Fruit fly (Drosophila melanogaster): Measurements from ENCODE around the gene CG43935.

CG43935 gene

DNA sequence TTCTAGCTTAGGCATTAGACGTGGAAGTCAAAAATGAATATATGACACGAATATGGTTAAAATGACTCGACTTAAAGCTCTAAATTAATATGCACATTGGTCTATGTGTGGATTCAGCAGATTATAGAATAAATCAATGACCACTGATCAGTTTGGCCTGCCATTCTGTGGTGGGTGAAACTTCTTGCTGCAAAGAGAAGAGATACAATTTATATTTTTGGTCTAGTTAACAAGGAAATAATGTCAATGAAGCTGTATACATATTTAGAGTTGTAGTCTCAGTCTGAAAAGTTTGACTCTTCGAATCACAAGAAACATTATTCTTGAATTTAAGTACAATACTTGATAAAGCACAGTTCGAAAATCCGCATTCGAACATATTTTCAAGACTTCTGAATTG, at the start of gene CG43935:
TSS of gene CG43935 (plus strand) at position 301 of the 400 bp plus-strand sequence.
- TF ChIP-seq CTCF (optimal IDR thresholded peaks at IDR 0.05): no peak
- TF ChIP-seq CG8478 (optimal IDR thresholded peaks at IDR 0.05): no peak

DNA sequence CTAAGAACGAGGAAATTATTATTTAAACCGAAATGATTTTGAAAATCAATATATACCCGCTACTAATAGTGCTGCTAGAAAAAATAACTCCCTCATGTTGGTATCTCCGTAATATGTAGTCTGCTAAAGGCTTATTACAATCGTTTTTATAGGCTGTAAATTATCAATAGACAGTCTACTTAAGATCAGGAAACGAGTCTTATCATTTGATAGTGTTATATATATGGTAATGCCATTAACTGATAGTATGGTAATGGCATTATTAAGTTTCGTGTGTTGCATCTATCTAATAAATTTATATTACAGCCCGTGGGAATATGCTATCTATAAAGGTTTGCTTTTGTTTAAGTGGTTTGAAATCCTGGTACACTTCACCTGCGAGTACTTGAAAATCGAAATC, 47.0 kb upstream of the CG43935 start, which contains the start of gene CG17192:
TSS of gene CG17192 (minus strand) at position 101 of the 400 bp plus-strand sequence.
- TF ChIP-seq CTCF (optimal IDR thresholded peaks at IDR 0.05) (no peak), CG8478 (optimal IDR thresholded peaks at IDR 0.05) (no peak)

DNA sequence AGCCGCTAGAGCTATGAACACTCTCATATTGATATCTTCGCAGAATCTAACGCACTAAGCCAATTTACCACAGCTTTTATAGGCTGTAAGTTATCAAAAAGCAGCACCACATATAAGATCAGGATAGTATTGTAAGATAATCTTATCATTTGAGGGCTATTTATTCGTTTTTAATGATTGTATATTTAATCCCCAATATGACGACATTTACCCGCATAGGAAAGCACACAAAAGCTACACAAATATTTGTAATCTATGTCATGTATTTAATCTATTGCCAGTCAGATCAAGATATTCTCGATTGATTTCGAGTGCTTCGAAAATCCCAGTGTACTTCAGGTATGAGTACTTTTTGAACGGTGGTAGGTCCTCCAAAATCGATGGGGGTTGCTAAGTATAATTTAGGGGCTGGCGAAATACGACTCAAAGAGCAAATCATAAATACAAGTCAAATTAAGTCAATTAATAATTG, 45.5 kb upstream of the CG43935 start, which contains the start of gene CG17191:
TSS of gene CG17191 (minus strand) at position 51 of the 472 bp plus-strand sequence.
- no peak for TF ChIP-seq CTCF (optimal IDR thresholded peaks at IDR 0.05)

DNA sequence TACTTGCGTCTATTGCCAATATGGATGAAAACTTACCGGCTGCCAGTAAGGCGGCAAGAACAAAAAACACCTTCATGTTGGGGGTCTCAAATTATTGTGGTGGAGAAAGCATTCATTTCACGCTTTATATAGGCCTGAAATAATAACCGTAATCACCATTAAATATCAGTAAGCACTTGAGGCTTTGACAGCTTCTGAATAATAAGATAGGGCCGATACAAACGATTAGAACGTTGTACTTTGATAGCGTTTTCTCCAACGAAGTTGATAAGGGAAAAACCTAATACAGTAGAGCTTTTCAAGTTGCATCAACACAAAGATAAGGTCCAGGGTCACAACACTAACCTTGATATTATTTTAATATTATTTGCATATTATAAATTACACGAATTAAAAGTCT, 44.0 kb upstream of the CG43935 start, which contains the start of gene CG6283:
TSS of gene CG6283 (minus strand) at position 101 of the 400 bp plus-strand sequence.
- TF ChIP-seq CG8478 (optimal IDR thresholded peaks at IDR 0.05): no peak
- no peak for TF ChIP-seq CTCF (optimal IDR thresholded peaks at IDR 0.05)

DNA sequence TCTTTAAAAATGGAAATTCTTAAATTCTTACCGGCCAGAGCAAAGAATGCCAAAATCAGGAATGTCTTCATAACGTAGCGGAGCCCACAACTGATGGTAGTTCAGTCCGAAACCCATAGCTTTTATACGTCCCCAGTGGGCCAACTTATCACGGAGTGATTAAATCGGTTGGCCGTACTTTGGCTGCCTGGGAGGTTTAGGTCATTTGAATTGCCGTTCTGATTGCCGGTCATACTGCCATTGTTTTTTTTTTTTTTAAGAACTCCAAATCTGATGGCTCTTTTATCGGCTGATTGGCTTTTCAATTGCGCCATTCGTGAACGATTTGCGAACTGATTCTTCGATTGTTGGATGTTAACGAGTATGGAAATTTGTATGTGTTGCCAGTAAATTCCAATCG, 42.1 kb upstream of the CG43935 start, which contains the start of gene CG6277:
TSS of gene CG6277 (minus strand) at position 101 of the 400 bp plus-strand sequence.
- TF ChIP-seq CG8478 (optimal IDR thresholded peaks at IDR 0.05) (no peak), CTCF (optimal IDR thresholded peaks at IDR 0.05) (no peak)

DNA sequence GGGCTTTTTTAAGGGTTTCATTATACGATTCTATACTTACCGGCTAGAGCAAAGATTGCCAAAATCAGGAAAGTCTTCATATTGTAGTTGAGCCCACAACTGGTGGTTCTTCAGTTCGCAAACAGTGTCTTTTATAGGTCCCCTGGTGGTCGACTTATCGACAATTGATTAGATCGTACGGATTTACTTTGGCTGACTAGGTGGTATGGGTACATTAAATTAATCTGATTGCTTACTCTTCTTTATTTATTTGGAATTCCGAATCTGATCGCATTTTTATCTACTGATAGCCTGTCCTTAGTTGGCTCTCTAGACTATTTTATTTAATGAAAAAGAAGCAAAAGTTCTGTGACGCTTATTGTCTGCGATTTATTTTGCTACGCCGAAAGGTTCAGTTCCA, 39.2 kb upstream of the CG43935 start, which contains the start of gene CG6271:
TSS of gene CG6271 (minus strand) at position 101 of the 400 bp plus-strand sequence.
- no peak for TF ChIP-seq CTCF (optimal IDR thresholded peaks at IDR 0.05)
- no peak for TF ChIP-seq CG8478 (optimal IDR thresholded peaks at IDR 0.05)

DNA sequence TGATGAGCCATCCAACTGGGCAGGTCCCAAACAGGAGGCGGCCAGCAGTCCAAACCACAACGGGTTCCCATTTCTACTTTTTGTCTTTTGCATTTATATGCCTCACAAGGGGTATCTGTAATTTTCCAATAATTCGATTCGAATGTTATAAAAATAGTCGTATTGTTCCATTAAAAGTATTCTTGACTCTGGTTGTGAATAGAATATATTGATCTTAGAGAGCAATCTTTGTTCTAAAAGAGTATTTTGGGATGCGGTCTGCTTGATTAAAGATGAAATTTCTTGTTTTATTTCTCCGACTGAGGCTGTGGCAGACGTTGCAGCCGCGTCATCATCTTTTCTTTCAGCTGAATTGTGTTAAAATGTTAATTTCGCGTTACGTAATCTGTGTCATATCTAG, 31.3 kb upstream of the CG43935 start:
- TF ChIP-seq CG8478 (optimal IDR thresholded peaks at IDR 0.05): no peak
- no peak for TF ChIP-seq CTCF (optimal IDR thresholded peaks at IDR 0.05)

DNA sequence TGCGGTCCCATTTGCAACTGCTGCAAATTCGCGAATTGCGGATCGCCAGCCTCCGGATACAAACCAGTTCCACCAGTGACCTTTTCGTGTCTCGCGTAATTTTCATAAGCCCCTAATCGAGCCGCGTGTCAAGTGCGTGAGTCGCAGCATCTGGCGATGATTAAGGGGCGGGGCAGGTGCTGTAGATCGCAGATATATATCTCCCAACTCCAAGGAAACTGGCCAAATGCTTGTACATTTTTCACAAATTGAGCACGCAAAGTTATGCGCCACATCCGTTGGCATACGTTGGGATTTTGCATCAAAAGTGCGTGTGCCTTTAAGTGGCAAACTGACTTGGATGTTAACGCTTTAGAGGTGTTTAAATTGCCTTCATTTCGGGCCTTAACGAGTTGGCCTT, 25.2 kb upstream of the CG43935 start:
- TF ChIP-seq CTCF (optimal IDR thresholded peaks at IDR 0.05) (no peak), CG8478 (optimal IDR thresholded peaks at IDR 0.05) (no peak)

DNA sequence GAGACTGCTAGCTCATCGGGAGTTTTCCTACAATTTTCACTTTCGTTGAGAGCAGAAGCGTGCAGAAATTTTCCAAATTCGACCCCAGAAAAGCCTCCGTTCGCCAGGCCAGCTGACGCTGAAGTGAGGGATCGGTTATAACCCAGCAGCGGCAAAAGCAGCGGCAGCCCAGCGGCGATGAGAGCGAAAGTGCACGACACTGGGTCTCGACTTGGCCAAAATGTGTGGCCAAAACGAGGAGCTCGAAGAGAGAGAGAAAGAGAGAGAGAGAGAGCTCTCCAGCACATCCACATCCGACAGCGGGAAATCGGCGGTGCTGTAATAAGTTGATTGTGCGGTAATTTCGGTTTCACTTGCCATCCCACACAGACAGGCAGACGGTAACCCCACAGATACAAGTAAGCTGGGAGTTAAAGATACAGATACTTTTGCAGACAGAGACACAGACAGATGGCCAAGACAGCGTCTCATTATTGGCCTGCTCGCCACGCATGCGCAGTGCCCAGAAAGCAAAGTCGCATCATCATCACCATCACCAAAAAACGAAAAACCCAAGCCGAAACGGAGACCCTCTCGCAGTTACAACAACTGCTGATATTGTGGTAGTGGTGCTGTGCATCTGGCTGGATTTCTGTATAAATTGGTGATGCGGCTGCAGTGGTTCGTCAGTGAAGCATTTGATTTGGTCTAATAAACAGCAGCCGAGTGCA, 16.5 kb upstream of the CG43935 start, which contains the start of gene TwdlT:
TSS of gene TwdlT (plus strand) at position 660 of the 710 bp plus-strand sequence.
- TF ChIP-seq CTCF (optimal IDR thresholded peaks at IDR 0.05): no peak
- TF ChIP-seq CG8478 (optimal IDR thresholded peaks at IDR 0.05): no peak

DNA sequence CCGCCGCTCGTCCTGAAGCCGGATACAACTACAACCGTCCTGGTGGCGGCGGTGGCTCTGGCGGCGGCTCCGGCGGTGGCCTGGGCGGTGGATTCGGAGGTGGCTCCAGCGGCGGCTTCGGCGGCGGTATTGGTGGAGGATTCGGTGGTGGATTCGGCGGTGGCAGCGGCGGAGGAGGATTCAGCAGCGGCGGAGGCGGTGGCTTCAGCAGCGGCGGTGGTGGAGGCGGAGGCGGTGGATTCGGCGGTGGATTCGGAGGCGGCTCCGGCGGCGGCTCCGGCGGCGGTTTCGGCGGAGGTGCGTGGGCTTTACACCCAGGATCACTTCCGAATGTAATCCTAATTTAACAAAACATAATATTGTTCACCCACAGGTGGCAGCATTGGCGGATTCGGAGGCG, 15.7 kb upstream of the CG43935 start:
- TF ChIP-seq CTCF (optimal IDR thresholded peaks at IDR 0.05) (no peak), CG8478 (optimal IDR thresholded peaks at IDR 0.05) (no peak)

DNA sequence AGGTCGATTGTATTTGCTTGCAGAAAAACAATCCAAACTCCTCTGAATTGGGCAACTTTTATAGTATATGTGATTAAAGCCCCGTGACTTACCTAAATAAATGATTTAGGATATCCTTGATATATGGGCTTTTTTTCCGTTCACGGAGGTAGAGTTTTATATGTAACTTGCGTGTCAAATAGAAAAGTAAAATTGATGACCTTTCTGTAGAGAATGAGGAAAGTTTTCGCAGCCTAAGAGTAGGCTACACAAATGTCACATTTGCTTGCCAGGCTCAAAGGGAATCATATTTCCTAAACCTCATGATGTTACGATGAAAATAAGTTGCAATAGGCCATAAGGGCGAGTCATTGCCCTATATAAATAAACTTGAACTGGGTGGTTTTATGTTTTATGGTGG, 9.1 kb upstream of the CG43935 start:
- no peak for TF ChIP-seq CG8478 (optimal IDR thresholded peaks at IDR 0.05)
- no peak for TF ChIP-seq CTCF (optimal IDR thresholded peaks at IDR 0.05)

DNA sequence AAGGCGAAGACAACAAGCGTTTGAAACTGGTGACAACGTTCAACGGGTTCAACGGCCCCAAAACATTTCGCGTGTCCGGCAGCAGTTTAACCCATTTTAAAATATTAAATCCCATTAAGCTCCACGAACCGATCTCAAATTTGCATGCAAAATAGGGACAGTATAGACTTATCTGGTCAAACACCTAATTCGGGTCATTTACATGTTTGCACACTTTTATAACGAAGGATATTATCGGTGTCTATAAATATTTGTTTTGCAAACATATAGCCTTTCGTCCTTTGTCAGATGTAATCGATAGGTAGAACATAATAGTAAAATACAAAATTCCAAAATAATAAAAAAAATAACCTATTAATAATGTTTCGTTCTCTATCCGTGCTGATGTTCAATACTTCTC, 3.3 kb upstream of the CG43935 start, which contains the start of gene CG34292:
TSS of gene CG34292 (plus strand) at position 301 of the 400 bp plus-strand sequence.
- TF ChIP-seq CTCF (optimal IDR thresholded peaks at IDR 0.05): no peak
- TF ChIP-seq CG8478 (optimal IDR thresholded peaks at IDR 0.05): no peak

DNA sequence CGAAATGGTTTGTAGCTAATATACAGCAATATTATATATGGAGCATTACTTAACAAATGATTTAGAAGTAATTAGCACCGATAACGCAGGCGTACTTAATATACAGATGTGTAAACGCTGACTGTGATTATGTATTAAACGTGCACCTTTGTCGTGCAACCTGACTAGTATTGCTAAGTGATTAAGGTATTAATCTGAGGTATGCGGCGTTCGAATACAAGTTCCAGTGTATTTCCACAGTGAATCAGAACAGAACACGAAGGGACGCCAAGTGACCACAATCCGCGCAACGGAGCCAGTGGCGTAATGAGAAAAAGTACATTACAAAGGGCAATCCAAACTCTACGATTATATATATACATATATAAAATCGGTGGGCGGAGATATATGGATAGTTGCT, 1.1 kb upstream of the CG43935 start, which contains the start of gene Nep5:
TSS of gene Nep5 (minus strand) at position 101 of the 400 bp plus-strand sequence.
- TF ChIP-seq CG8478 (optimal IDR thresholded peaks at IDR 0.05): no peak
- TF ChIP-seq CTCF (optimal IDR thresholded peaks at IDR 0.05): no peak

DNA sequence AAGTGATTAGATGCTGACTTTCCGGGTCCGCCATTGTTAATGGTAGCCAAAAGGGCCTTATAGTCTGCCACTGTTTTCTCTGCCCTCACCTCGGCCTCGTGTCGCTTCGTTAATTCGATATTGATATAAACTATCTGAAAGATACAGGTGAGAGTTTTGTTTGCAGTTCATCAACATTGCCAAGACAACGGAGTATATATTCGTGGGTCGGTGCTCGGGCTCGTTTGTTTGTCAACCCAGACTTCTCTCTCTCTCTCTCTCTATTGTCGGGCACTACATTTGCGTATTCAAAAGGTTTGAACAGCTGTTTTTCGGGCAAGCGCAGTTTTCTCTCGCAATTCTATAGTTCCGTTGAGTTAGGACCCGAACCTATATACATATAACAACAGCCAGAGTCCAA, 2.1 kb downstream of the CG43935 start:
- TF ChIP-seq CG8478 (optimal IDR thresholded peaks at IDR 0.05): no peak
- no peak for TF ChIP-seq CTCF (optimal IDR thresholded peaks at IDR 0.05)

DNA sequence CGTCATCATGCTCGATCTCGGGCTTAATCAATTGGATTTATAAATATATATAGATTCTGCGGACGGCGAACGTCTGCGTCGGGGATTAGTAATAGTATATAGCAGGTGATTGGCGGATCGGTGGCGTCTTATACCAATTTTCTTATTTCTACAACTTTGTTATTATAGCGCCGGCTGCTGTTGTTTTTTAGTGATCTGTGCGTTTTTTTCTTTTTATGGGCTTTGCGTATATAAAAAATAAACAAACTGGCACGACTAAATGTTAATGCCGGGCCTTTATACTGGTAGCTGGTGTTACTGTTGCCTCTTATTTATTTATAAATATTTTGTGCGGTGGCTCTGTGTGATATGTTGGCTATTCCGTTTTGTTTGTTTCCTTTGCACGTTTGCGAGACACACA, 4.0 kb downstream of the CG43935 start:
- TF ChIP-seq CG8478 (optimal IDR thresholded peaks at IDR 0.05): no peak
- TF ChIP-seq CTCF (optimal IDR thresholded peaks at IDR 0.05): no peak

All from S2 (cell line).